Worm (Caenorhabditis elegans) whole organism, late embryonic: ENCODE measurements around the gene vps-53.

Experiments
- C08G9.2 ChIP-seq: sonication (generic microtip); optimal IDR thresholded peaks from 2 replicates; lab custom pipeline; 2016; ENCODE audit warnings: mild to moderate bottlenecking, missing genetic modification characterization, moderate library complexity, missing compliant biosample characterization
- C38D4.7 ChIP-seq: fragments of 200-800 bp; sonication (Bioruptor generic); optimal IDR thresholded peaks from 2 replicates; lab custom pipeline; 2018; ENCODE audit warnings: mild to moderate bottlenecking, missing genetic modification characterization, moderate library complexity, missing compliant biosample characterization
- F13H6.1 ChIP-seq: sonication (generic microtip); optimal IDR thresholded peaks from 2 replicates; lab custom pipeline; 2016; ENCODE audit warnings: missing genetic modification characterization, missing compliant biosample characterization
- K02D7.2 ChIP-seq: sonication (generic microtip); optimal IDR thresholded peaks from 2 replicates; lab custom pipeline; 2017; ENCODE audit warnings: mild to moderate bottlenecking, missing genetic modification characterization, missing compliant biosample characterization
- K09A11.1 ChIP-seq: sonication (generic microtip); optimal IDR thresholded peaks from 2 replicates; lab custom pipeline; 2017; ENCODE audit warnings: antibody characterized with exemption, mild to moderate bottlenecking, missing genetic modification characterization, missing compliant biosample characterization; ENCODE audit not compliant: insufficient read depth
- Y22D7AL.16 ChIP-seq: sonication (generic microtip); optimal IDR thresholded peaks from 2 replicates; lab custom pipeline; 2016; ENCODE audit warnings: missing genetic modification characterization, missing compliant biosample characterization
- ama-1 ChIP-seq: fragments of 150-350 bp; optimal IDR thresholded peaks from 2 replicates; lab custom pipeline; 2014
- ceh-14 ChIP-seq: sonication (generic microtip); optimal IDR thresholded peaks from 2 replicates; lab custom pipeline; 2016; ENCODE audit warnings: missing genotype, missing genetic modification characterization, missing compliant biosample characterization
- ceh-18 ChIP-seq: sonication (generic microtip); optimal IDR thresholded peaks from 2 replicates; lab custom pipeline; 2016; ENCODE audit warnings: missing genetic modification characterization, missing compliant biosample characterization
- ceh-22 ChIP-seq: sonication (generic microtip); optimal IDR thresholded peaks from 2 replicates; lab custom pipeline; 2017; ENCODE audit warnings: missing biosample characterization, missing genetic modification characterization
- ceh-24 ChIP-seq: sonication (generic microtip); optimal IDR thresholded peaks from 2 replicates; lab custom pipeline; 2016; ENCODE audit warnings: mild to moderate bottlenecking, missing genetic modification characterization, missing compliant biosample characterization
- ceh-30 ChIP-seq: fragments of 150-350 bp; optimal IDR thresholded peaks from 2 replicates; lab custom pipeline; 2014; ENCODE audit warnings: missing biosample characterization, missing genetic modification characterization
- ceh-31 ChIP-seq: sonication (generic microtip); optimal IDR thresholded peaks from 2 replicates; lab custom pipeline; 2016; ENCODE audit warnings: missing genetic modification characterization, missing compliant biosample characterization
- ceh-34 ChIP-seq: sonication (generic microtip); optimal IDR thresholded peaks from 2 replicates; lab custom pipeline; 2016; ENCODE audit warnings: mild to moderate bottlenecking, missing genetic modification characterization, missing compliant biosample characterization
- ceh-48 ChIP-seq: sonication (generic microtip); optimal IDR thresholded peaks from 2 replicates; lab custom pipeline; 2016; ENCODE audit warnings: missing genetic modification characterization, inconsistent platforms, missing compliant biosample characterization
- ceh-9 ChIP-seq: sonication (generic microtip); optimal IDR thresholded peaks from 2 replicates; lab custom pipeline; 2016; ENCODE audit warnings: mild to moderate bottlenecking, missing genetic modification characterization, inconsistent platforms, missing compliant biosample characterization
- dmd-4 ChIP-seq: sonication (generic microtip); optimal IDR thresholded peaks from 2 replicates; lab custom pipeline; 2016; ENCODE audit warnings: borderline replicate concordance, missing genetic modification characterization, missing compliant biosample characterization
- dve-1 ChIP-seq: sonication (generic microtip); optimal IDR thresholded peaks from 2 replicates; lab custom pipeline; 2017; ENCODE audit warnings: antibody characterized with exemption, mild to moderate bottlenecking, missing genetic modification characterization, missing compliant biosample characterization
- elt-2 ChIP-seq: sonication (generic microtip); optimal IDR thresholded peaks from 2 replicates; lab custom pipeline; 2016; ENCODE audit warnings: missing genetic modification reagents, missing genetic modification characterization, missing compliant biosample characterization
- ets-4 ChIP-seq: sonication (generic microtip); optimal IDR thresholded peaks from 2 replicates; lab custom pipeline; 2016; ENCODE audit warnings: missing genetic modification characterization, missing compliant biosample characterization
- fkh-10 ChIP-seq: fragments of 150-350 bp; optimal IDR thresholded peaks from 2 replicates; lab custom pipeline; 2014; ENCODE audit warnings: missing biosample characterization, missing genetic modification reagents, missing genetic modification characterization
- fkh-6 ChIP-seq: sonication (generic microtip); optimal IDR thresholded peaks from 2 replicates; lab custom pipeline; 2016; ENCODE audit warnings: missing genetic modification characterization, missing compliant biosample characterization
- hlh-13 ChIP-seq: fragments of 200-800 bp; sonication (Bioruptor generic); optimal IDR thresholded peaks from 2 replicates; lab custom pipeline; 2018; ENCODE audit warnings: mild to moderate bottlenecking, missing genetic modification characterization, missing compliant biosample characterization
- hlh-15 ChIP-seq: sonication (generic microtip); optimal IDR thresholded peaks from 2 replicates; lab custom pipeline; 2016; ENCODE audit warnings: missing genetic modification characterization, missing compliant biosample characterization
- hlh-30 ChIP-seq: sonication (generic microtip); optimal IDR thresholded peaks from 2 replicates; lab custom pipeline; 2017; ENCODE audit warnings: antibody characterized with exemption, missing genetic modification characterization, missing compliant biosample characterization; ENCODE audit not compliant: insufficient read depth
- hlh-8 ChIP-seq: sonication (generic microtip); optimal IDR thresholded peaks from 2 replicates; lab custom pipeline; 2016; ENCODE audit warnings: missing genotype, missing genetic modification characterization, missing compliant biosample characterization
- madf-2 ChIP-seq: sonication (generic microtip); optimal IDR thresholded peaks from 2 replicates; lab custom pipeline; 2017; ENCODE audit warnings: missing genetic modification characterization, missing compliant biosample characterization
- nfya-1 ChIP-seq: sonication (generic microtip); optimal IDR thresholded peaks from 2 replicates; lab custom pipeline; 2017; ENCODE audit warnings: missing genetic modification characterization, mild to moderate bottlenecking, missing compliant biosample characterization, antibody characterized with exemption, moderate library complexity
- npax-4 ChIP-seq: sonication (generic microtip); optimal IDR thresholded peaks from 2 replicates; lab custom pipeline; 2016; ENCODE audit warnings: missing genetic modification characterization, missing compliant biosample characterization
- pag-3 ChIP-seq: sonication (generic microtip); optimal IDR thresholded peaks from 2 replicates; lab custom pipeline; 2016; ENCODE audit warnings: missing compliant biosample characterization, missing genetic modification characterization, borderline replicate concordance
- pat-9 ChIP-seq: fragments of 200-800 bp; sonication (Bioruptor generic); optimal IDR thresholded peaks from 2 replicates; lab custom pipeline; 2018; ENCODE audit warnings: mild to moderate bottlenecking, missing genetic modification characterization, moderate library complexity, missing compliant biosample characterization
- pqm-1 ChIP-seq: sonication (generic microtip); optimal IDR thresholded peaks from 2 replicates; lab custom pipeline; 2016; ENCODE audit warnings: missing genetic modification characterization, missing compliant biosample characterization
- pros-1 ChIP-seq: fragments of 150-350 bp; optimal IDR thresholded peaks from 2 replicates; lab custom pipeline; 2014; ENCODE audit warnings: missing biosample characterization, missing genetic modification reagents, missing genetic modification characterization
- ref-2 ChIP-seq: sonication (generic microtip); optimal IDR thresholded peaks from 2 replicates; lab custom pipeline; 2016; ENCODE audit warnings: missing genetic modification characterization, missing compliant biosample characterization
- rnt-1 ChIP-seq: sonication (generic microtip); optimal IDR thresholded peaks from 2 replicates; lab custom pipeline; 2016; ENCODE audit warnings: missing genetic modification characterization, missing compliant biosample characterization
- sdc-2 ChIP-seq: sonication (generic microtip); optimal IDR thresholded peaks from 2 replicates; lab custom pipeline; 2016; ENCODE audit warnings: missing genotype, missing genetic modification characterization, missing compliant biosample characterization
- sox-2 ChIP-seq: fragments of 200-800 bp; sonication (Bioruptor generic); IDR thresholded peaks from 2 replicates; pipeline ENCODE4 v1.3.6; 2022; ENCODE audit warnings: missing genetic modification reagents, missing genetic modification characterization, missing compliant biosample characterization
- tbx-2 ChIP-seq: sonication (generic microtip); optimal IDR thresholded peaks from 2 replicates; lab custom pipeline; 2016; ENCODE audit warnings: missing genetic modification characterization, missing compliant biosample characterization
- ttx-3 ChIP-seq: sonication (generic microtip); optimal IDR thresholded peaks from 2 replicates; lab custom pipeline; 2016; ENCODE audit warnings: missing genetic modification reagents, missing genetic modification characterization, missing compliant biosample characterization
- unc-3 ChIP-seq, 2 experiments: fragments of 200-800 bp in 1 of 2; sonication (Bioruptor generic) in 1 of 2; sonication (generic microtip) in 1 of 2; conservative IDR thresholded peaks in 1 of 2; optimal IDR thresholded peaks in 1 of 2; 2 replicates each; pipeline versions ENCODE4 v1.3.6 to Lab custom; 2016 to 2022; ENCODE audit warnings: missing compliant biosample characterization in 2 of 2, missing genetic modification characterization in 2 of 2, missing genetic modification reagents in 1 of 2
- unc-42 ChIP-seq: sonication (generic microtip); optimal IDR thresholded peaks from 2 replicates; lab custom pipeline; 2016; ENCODE audit warnings: missing genotype, missing genetic modification characterization, missing compliant biosample characterization
- unc-86 ChIP-seq: sonication (generic microtip); optimal IDR thresholded peaks from 2 replicates; lab custom pipeline; 2016; ENCODE audit warnings: missing genetic modification characterization, missing compliant biosample characterization
- zip-5 ChIP-seq: sonication (generic microtip); optimal IDR thresholded peaks from 2 replicates; lab custom pipeline; 2016; ENCODE audit warnings: missing genetic modification characterization, missing compliant biosample characterization

vps-53 gene

DNA sequence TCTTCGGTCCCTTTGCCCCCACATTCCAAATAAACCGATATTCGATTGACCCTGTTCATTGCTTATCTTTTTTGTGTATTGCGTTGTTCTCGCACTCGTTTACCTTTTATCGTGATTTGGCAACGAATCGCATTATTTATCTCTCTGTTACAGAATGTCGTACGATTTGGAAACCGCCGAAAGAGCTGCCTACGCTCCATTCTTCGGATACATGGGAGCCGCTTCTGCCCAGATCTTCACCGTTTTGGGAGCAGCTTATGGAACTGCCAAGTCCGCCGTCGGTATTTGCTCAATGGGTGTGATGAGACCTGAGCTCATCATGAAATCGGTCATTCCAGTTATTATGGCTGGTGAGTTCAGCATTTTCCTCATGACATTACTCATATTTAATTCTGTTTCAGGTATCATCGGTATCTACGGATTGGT, 24.7 kb upstream of the vps-53 start, which contains the start of gene vha-2:
Gene vha-2 (plus strand): TSS at position 154 of the 426 bp plus-strand sequence.
- no peak for TF ChIP-seq ceh-18
- TF ChIP-seq C38D4.7, result no peak
- TF ChIP-seq npax-4 (tag; lab: Kevin White, UChicago), result no peak
- peak; percentile 56 for TF ChIP-seq elt-2 (tag; lab: Kevin White, UChicago)
- no peak for TF ChIP-seq K09A11.1 (tag; lab: Kevin White, UChicago)
- TF ChIP-seq zip-5 (tag; lab: Kevin White, UChicago), result no peak
- no peak for TF ChIP-seq pag-3 (tag; lab: Kevin White, UChicago)
- no peak for TF ChIP-seq pros-1 (tag; lab: Kevin White, UChicago)
- no peak for TF ChIP-seq ceh-14 (tag; lab: Kevin White, UChicago)
- TF ChIP-seq, all 69 proteins: peak for 1

DNA sequence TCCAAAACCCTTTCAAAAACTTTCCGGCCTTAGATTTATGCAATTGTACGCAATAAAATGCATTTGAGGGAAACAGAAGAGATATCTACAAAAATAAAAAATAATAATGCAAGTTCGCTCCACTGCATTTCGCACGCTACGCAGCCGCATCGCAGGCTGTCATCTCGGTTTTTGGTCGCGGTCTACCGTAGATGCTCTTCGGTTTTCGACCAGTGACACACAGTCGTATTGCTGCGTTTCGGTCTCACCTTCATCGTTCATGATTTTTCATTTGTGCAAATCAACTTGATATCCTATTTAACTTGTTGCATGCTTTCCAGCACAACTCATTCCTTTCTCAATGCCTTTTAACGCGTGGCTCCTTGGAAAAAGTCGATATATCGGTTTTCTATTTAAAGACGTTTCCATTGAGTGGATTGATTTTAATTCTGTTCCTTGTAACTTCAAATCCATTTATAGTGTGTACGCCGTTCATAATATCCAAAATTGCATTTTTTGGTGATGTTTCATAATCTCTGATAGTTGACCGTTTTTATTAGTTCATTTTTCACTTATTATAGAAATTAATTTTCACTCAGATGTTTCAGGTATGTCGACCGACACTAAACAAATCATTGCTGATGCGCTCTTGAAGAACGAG, 23.5 kb upstream of the vps-53 start, which contains the start of gene vha-1:
Gene vha-1 (plus strand): TSS at position 590 of the 640 bp plus-strand sequence.
- peak; percentile 26 for TF ChIP-seq hlh-30 (tag; lab: Kevin White, UChicago)
- no peak for TF ChIP-seq fkh-10 (GFP tag; lab: Kevin White, UChicago)
- TF ChIP-seq tbx-2 (tag; lab: Kevin White, UChicago), result peak; percentile 65
- TF ChIP-seq ceh-34 (tag; lab: Kevin White, UChicago), result peak; percentile 31
- TF ChIP-seq ets-4 (tag; lab: Kevin White, UChicago), result peak; percentile 14
- no peak for TF ChIP-seq K02D7.2 (tag; lab: Kevin White, UChicago)
- TF ChIP-seq dve-1 (tag; lab: Kevin White, UChicago), result peak; percentile 58
- TF ChIP-seq ref-2 (tag; lab: Kevin White, UChicago), result peak; percentile 63
- TF ChIP-seq ceh-31 (tag; lab: Kevin White, UChicago), result peak; percentile 61
- no peak for TF ChIP-seq fkh-6 (tag; lab: Kevin White, UChicago)
- TF ChIP-seq unc-42 (tag; lab: Kevin White, UChicago), result peak; percentile 44
- TF ChIP-seq dmd-4 (tag; lab: Kevin White, UChicago), result no peak
- no peak for TF ChIP-seq ceh-9 (tag; lab: Kevin White, UChicago)
- no peak for TF ChIP-seq pat-9 (tag; lab: Kevin White, UChicago)
- TF ChIP-seq ceh-24 (tag; lab: Kevin White, UChicago), result no peak
- TF ChIP-seq ama-1 (lab: Kevin White, UChicago), result peak; percentile 24
- peak; percentile 55 for TF ChIP-seq rnt-1
- TF ChIP-seq nfya-1 (tag; lab: Kevin White, UChicago), result peak; percentile 82
- no peak for TF ChIP-seq unc-3 (GFP tag; conservative IDR thresholded peaks at IDR 0.05; lab: Robert Waterston, UW)
- TF ChIP-seq unc-3 (tag; optimal IDR thresholded peaks at IDR 0.05; lab: Kevin White, UChicago), result no peak
- peak; percentile 2 for TF ChIP-seq ttx-3
- peak; percentile 40 for TF ChIP-seq unc-86 (tag; lab: Kevin White, UChicago)
- TF ChIP-seq sox-2 (GFP tag; lab: Robert Waterston, UW), result no peak
- peak; percentile 39 for TF ChIP-seq elt-2 (tag; lab: Kevin White, UChicago)
- no peak for TF ChIP-seq madf-2 (tag; lab: Kevin White, UChicago)
- TF ChIP-seq hlh-13 (GFP tag; lab: Kevin White, UChicago), result no peak
- no peak for TF ChIP-seq hlh-15 (tag; lab: Kevin White, UChicago)
- TF ChIP-seq ceh-30 (tag; lab: Kevin White, UChicago), result peak; percentile 26
- TF ChIP-seq ceh-22, result no peak
- no peak for TF ChIP-seq ceh-14 (tag; lab: Kevin White, UChicago)
- TF ChIP-seq F13H6.1, result no peak
- no peak for TF ChIP-seq sdc-2 (tag; lab: Kevin White, UChicago)
- TF ChIP-seq zip-5 (tag; lab: Kevin White, UChicago), result no peak
- TF ChIP-seq K09A11.1 (tag; lab: Kevin White, UChicago), result peak; percentile 15
- TF ChIP-seq ceh-48 (tag; lab: Kevin White, UChicago), result peak; percentile 47
- peak; percentile 52 for TF ChIP-seq ceh-18
- TF ChIP-seq pqm-1 (tag; lab: Kevin White, UChicago), result no peak
- TF ChIP-seq C08G9.2 (tag; lab: Kevin White, UChicago), result peak; percentile 15
- TF ChIP-seq hlh-8 (tag; lab: Kevin White, UChicago), result no peak
- no peak for TF ChIP-seq Y22D7AL.16 (tag; lab: Kevin White, UChicago)
